Worm (Caenorhabditis elegans) whole organism, early embryonic: ENCODE results near the gene F56B3.6.

Experiments
- aly-1 ChIP-seq: sonication (generic microtip); optimal IDR thresholded peaks from 2 replicates; lab custom pipeline; 2016; ENCODE audit warnings: missing genetic modification characterization, missing compliant biosample characterization
- ama-1 ChIP-seq: fragments of 150-350 bp; optimal IDR thresholded peaks from 2 replicates; lab custom pipeline; 2014
- ceh-36 ChIP-seq: sonication (generic microtip); optimal IDR thresholded peaks from 2 replicates; lab custom pipeline; 2016; ENCODE audit warnings: missing genetic modification characterization, inconsistent platforms, missing compliant biosample characterization
- ets-7 ChIP-seq: sonication (generic microtip); optimal IDR thresholded peaks from 2 replicates; lab custom pipeline; 2016; ENCODE audit warnings: missing genotype, missing genetic modification characterization, missing compliant biosample characterization
- hmg-4 ChIP-seq: fragments of 200-800 bp; sonication (Bioruptor generic); optimal IDR thresholded peaks from 2 replicates; lab custom pipeline; 2018; ENCODE audit warnings: mild to moderate bottlenecking, missing genetic modification characterization, missing compliant biosample characterization
- hnd-1 ChIP-seq: sonication (generic microtip); optimal IDR thresholded peaks from 2 replicates; lab custom pipeline; 2016; ENCODE audit warnings: missing genetic modification characterization, missing compliant biosample characterization
- sea-1 ChIP-seq: fragments of 200-800 bp; sonication (Bioruptor generic); conservative IDR thresholded peaks from 2 replicates; pipeline ENCODE4 v1.3.6; 2022; ENCODE audit warnings: missing genetic modification characterization, missing compliant biosample characterization
- tbx-11 ChIP-seq: fragments of 200-800 bp; sonication (Bioruptor generic); IDR thresholded peaks from 2 replicates; pipeline ENCODE4 v1.3.6; 2022; ENCODE audit warnings: missing genetic modification characterization, missing compliant biosample characterization
- tbx-37 ChIP-seq: fragments of 200-800 bp; sonication (Bioruptor generic); conservative IDR thresholded peaks from 2 replicates; pipeline ENCODE4 v1.3.6; 2022; ENCODE audit warnings: missing genetic modification reagents, missing genetic modification characterization, missing compliant biosample characterization
- tra-4 ChIP-seq: sonication (generic microtip); optimal IDR thresholded peaks from 2 replicates; lab custom pipeline; 2017; ENCODE audit warnings: missing genetic modification characterization, missing compliant biosample characterization

- TF ChIP-seq hmg-4 (GFP tag; lab: Kevin White, UChicago) (no peak), aly-1 (tag; lab: Kevin White, UChicago) (no peak), hnd-1 (no peak), tra-4 (tag; lab: Kevin White, UChicago) (no peak), sea-1 (GFP tag; lab: Robert Waterston, UW) (no peak), tbx-37 (GFP tag; lab: Robert Waterston, UW) (no peak), ama-1 (lab: Kevin White, UChicago) (no peak), tbx-11 (GFP tag; lab: Robert Waterston, UW) (no peak), ets-7 (tag; lab: Kevin White, UChicago) (no peak), ceh-36 (no peak)
Measured at ce11 chrIV:756956-757355, 30.9 kb upstream of the F56B3.6 start.
